Worm (Caenorhabditis elegans): ENCODE data around the gene ZK470.1.

- TF ChIP-seq lin-39 (tag; optimal IDR thresholded peaks at IDR 0.05) (no peak), lsy-2 (tag; optimal IDR thresholded peaks at IDR 0.05) (no peak), nhr-11 (tag; optimal IDR thresholded peaks at IDR 0.05) (no peak), nhr-48 (tag; optimal IDR thresholded peaks at IDR 0.05) (no peak), dpl-1 (GFP tag; optimal IDR thresholded peaks at IDR 0.05) (no peak), jun-1 (tag; optimal IDR thresholded peaks at IDR 0.05) (no peak)
These were observed 15.0 kb upstream of the ZK470.1 start for ce11 chrX:4148449-4149031.
